Fruit fly (Drosophila melanogaster) whole organism, embryonic: ENCODE measurements around the gene RPA3.
A peak's percentile ranks its signal among the peaks of the same experiment; 100 is the strongest.

Experiments
- Awh ChIP-seq: fragments of 200-800 bp; sonication (Bioruptor generic); IDR thresholded peaks from 2 replicates; pipeline ENCODE4, ENCODE4 v1.3.6; 2022; ENCODE audit warnings: missing biosample characterization, missing genetic modification characterization
- CG10543 ChIP-seq: fragments of 200-800 bp; sonication (Bioruptor generic); optimal IDR thresholded peaks from 3 replicates; lab custom pipeline; 2017; ENCODE audit warnings: missing biosample characterization, mild to moderate bottlenecking, missing genetic modification characterization, moderate library complexity
- CG10959 ChIP-seq: fragments of 200-800 bp; sonication (Bioruptor generic); IDR thresholded peaks from 2 replicates; pipeline ENCODE4 v1.3.6; 2022; ENCODE audit warnings: missing biosample characterization, missing genetic modification characterization
- CG12659 ChIP-seq: fragments of 200-800 bp; sonication (Bioruptor generic); optimal IDR thresholded peaks from 3 replicates; lab custom pipeline; 2017; ENCODE audit warnings: mild to moderate bottlenecking, missing biosample characterization, missing genetic modification reagents, missing genetic modification characterization
- CG14860 ChIP-seq: fragments of 200-800 bp; sonication (Bioruptor generic); IDR thresholded peaks from 3 replicates; pipeline ENCODE4 v1.3.6; 2022; ENCODE audit warnings: missing biosample characterization, missing genetic modification characterization; ENCODE audit not compliant: partially characterized antibody
- CG15011 ChIP-seq: fragments of 200-800 bp; sonication (Bioruptor generic); optimal IDR thresholded peaks from 3 replicates; lab custom pipeline; 2018; ENCODE audit warnings: missing biosample characterization, mild to moderate bottlenecking, missing genetic modification characterization
- CG15601 ChIP-seq: fragments of 200-800 bp; sonication (Bioruptor generic); optimal IDR thresholded peaks from 3 replicates; lab custom pipeline; 2019; ENCODE audit warnings: missing biosample characterization, mild to moderate bottlenecking, missing genetic modification characterization, moderate library complexity
- CG17802 ChIP-seq: fragments of 200-800 bp; sonication (Bioruptor generic); optimal IDR thresholded peaks from 2 replicates; lab custom pipeline; 2018; ENCODE audit warnings: missing biosample characterization, mild to moderate bottlenecking, missing genetic modification characterization, moderate library complexity
- CG3163 ChIP-seq: fragments of 200-800 bp; sonication (Bioruptor generic); optimal IDR thresholded peaks from 3 replicates; lab custom pipeline; 2016; ENCODE audit warnings: missing biosample characterization, missing genetic modification characterization
- CG33557 ChIP-seq: fragments of 200-800 bp; sonication (Bioruptor generic); optimal IDR thresholded peaks from 2 replicates; lab custom pipeline; 2019; ENCODE audit warnings: missing biosample characterization, mild to moderate bottlenecking, missing genetic modification characterization, moderate library complexity
- CG3726 ChIP-seq: fragments of 200-800 bp; sonication (Bioruptor generic); IDR thresholded peaks from 3 replicates; pipeline ENCODE4, ENCODE4 v1.3.6; 2022; ENCODE audit warnings: missing biosample characterization, missing genetic modification characterization
- CG4282 ChIP-seq: fragments of 200-800 bp; sonication (Bioruptor generic); optimal IDR thresholded peaks from 2 replicates; lab custom pipeline; 2016; ENCODE audit warnings: missing biosample characterization, missing genetic modification characterization
- CG4854 ChIP-seq: fragments of 200-800 bp; sonication (Bioruptor generic); optimal IDR thresholded peaks from 2 replicates; lab custom pipeline; 2016; ENCODE audit warnings: missing biosample characterization, missing genetic modification characterization, inconsistent platforms
- CG6791 ChIP-seq: fragments of 200-800 bp; sonication (Bioruptor generic); IDR thresholded peaks from 3 replicates; pipeline ENCODE4 v1.3.6; 2022; ENCODE audit warnings: missing biosample characterization, missing genetic modification characterization; ENCODE audit not compliant: partially characterized antibody
- CG7556 ChIP-seq: fragments of 200-800 bp; sonication (Bioruptor generic); optimal IDR thresholded peaks from 2 replicates; lab custom pipeline; 2017; ENCODE audit warnings: missing biosample characterization, mild to moderate bottlenecking, missing genetic modification characterization
- CG7786 ChIP-seq: fragments of 200-800 bp; sonication (Bioruptor generic); optimal IDR thresholded peaks from 2 replicates; lab custom pipeline; 2016; ENCODE audit warnings: missing biosample characterization, missing genetic modification characterization
- Ets65A ChIP-seq: fragments of 200-800 bp; sonication (Bioruptor generic); peaks from one replicate; lab custom pipeline; 2016; ENCODE audit warnings: missing biosample characterization, missing genetic modification characterization
- GATAe ChIP-seq: fragments of 200-800 bp; sonication (Bioruptor generic); conservative IDR thresholded peaks from 2 replicates; pipeline ENCODE4 v1.3.6; 2022; ENCODE audit warnings: missing biosample characterization, missing genetic modification characterization
- H2.0 ChIP-seq: fragments of 200-800 bp; sonication (Bioruptor generic); IDR thresholded peaks from 2 replicates; pipeline ENCODE4 v1.3.6; 2022; ENCODE audit warnings: missing biosample characterization, missing genetic modification characterization
- HHEX ChIP-seq: fragments of 200-800 bp; sonication (Bioruptor generic); optimal IDR thresholded peaks from 3 replicates; lab custom pipeline; 2017; ENCODE audit warnings: missing biosample characterization, mild to moderate bottlenecking, missing genetic modification characterization, missing genetic modification reagents
- HLH54F ChIP-seq: fragments of 200-800 bp; sonication (Bioruptor generic); optimal IDR thresholded peaks from 3 replicates; lab custom pipeline; 2016; ENCODE audit warnings: missing biosample characterization, missing genetic modification characterization
- Hr78 ChIP-seq, 2 experiments: fragments of 200-800 bp in 1 of 2; fragments of >200 bp in 1 of 2; sonication (Bioruptor generic) in 1 of 2; optimal IDR thresholded peaks; 2 replicates each; lab custom pipeline; 2017 to 2019; ENCODE audit warnings: missing biosample characterization in 2 of 2, missing genetic modification characterization in 2 of 2, mild to moderate bottlenecking in 1 of 2, moderate library complexity in 1 of 2
- Lpt ChIP-seq: fragments of >200 bp; optimal IDR thresholded peaks from 2 replicates; lab custom pipeline; 2018; ENCODE audit warnings: missing biosample characterization, missing genetic modification characterization
- NC2α ChIP-seq: fragments of 200-800 bp; sonication (Bioruptor generic); optimal IDR thresholded peaks from 2 replicates; lab custom pipeline; 2016; ENCODE audit warnings: missing biosample characterization, missing genetic modification characterization
- Opbp ChIP-seq: fragments of 200-800 bp; sonication (Bioruptor generic); IDR thresholded peaks from 3 replicates; pipeline ENCODE4 v1.3.6; 2022; ENCODE audit warnings: missing biosample characterization, missing genetic modification characterization; ENCODE audit not compliant: partially characterized antibody
- Sry-δ ChIP-seq: fragments of 200-800 bp; sonication (Bioruptor generic); optimal IDR thresholded peaks from 2 replicates; lab custom pipeline; 2016; ENCODE audit warnings: missing biosample characterization, missing genetic modification characterization
- ac ChIP-seq: fragments of 200-800 bp; sonication (Bioruptor generic); optimal IDR thresholded peaks from 3 replicates; lab custom pipeline; 2017; ENCODE audit warnings: missing biosample characterization, mild to moderate bottlenecking, missing genetic modification characterization
- amos ChIP-seq: fragments of 200-800 bp; sonication (Bioruptor generic); IDR thresholded peaks from 2 replicates; pipeline ENCODE4 v1.3.6; 2022; ENCODE audit warnings: missing biosample characterization, missing genetic modification characterization; ENCODE audit not compliant: partially characterized antibody
- ash1 ChIP-seq: fragments of 200-800 bp; sonication (Bioruptor generic); optimal IDR thresholded peaks from 2 replicates; lab custom pipeline; 2018; ENCODE audit warnings: missing biosample characterization, mild to moderate bottlenecking, missing genetic modification characterization
- bigmax ChIP-seq: fragments of 200-800 bp; sonication (Bioruptor generic); optimal IDR thresholded peaks from 2 replicates; lab custom pipeline; 2018; ENCODE audit warnings: missing biosample characterization, mild to moderate bottlenecking, missing genetic modification characterization
- caup ChIP-seq: fragments of 200-800 bp; sonication (Bioruptor generic); optimal IDR thresholded peaks from 3 replicates; lab custom pipeline; 2017; ENCODE audit warnings: missing biosample characterization, mild to moderate bottlenecking, missing genetic modification characterization, moderate library complexity; ENCODE audit not compliant: severe bottlenecking
- crc ChIP-seq: fragments of 200-800 bp; sonication (Bioruptor generic); optimal IDR thresholded peaks from 2 replicates; lab custom pipeline; 2016; ENCODE audit warnings: missing biosample characterization, missing genetic modification characterization
- da ChIP-seq: fragments of 200-800 bp; sonication (Bioruptor generic); optimal IDR thresholded peaks from 2 replicates; lab custom pipeline; 2016; ENCODE audit warnings: missing biosample characterization, missing genetic modification characterization
- dimm ChIP-seq: fragments of 200-800 bp; sonication (Bioruptor generic); IDR thresholded peaks from 2 replicates; pipeline ENCODE4 v1.3.6; 2022; ENCODE audit warnings: missing biosample characterization, missing genetic modification characterization
- disco-r ChIP-seq: fragments of 200-800 bp; sonication (Bioruptor generic); optimal IDR thresholded peaks from 2 replicates; lab custom pipeline; 2016; ENCODE audit warnings: missing biosample characterization, missing genetic modification characterization
- dmrt99B ChIP-seq: fragments of 200-800 bp; sonication (Bioruptor generic); optimal IDR thresholded peaks from 2 replicates; lab custom pipeline; 2018; ENCODE audit warnings: missing biosample characterization, mild to moderate bottlenecking, missing genetic modification characterization, moderate library complexity
- gce ChIP-seq: fragments of 200-800 bp; sonication (Bioruptor generic); IDR thresholded peaks from 3 replicates; pipeline ENCODE4 v1.3.6; 2022; ENCODE audit warnings: missing biosample characterization, missing genetic modification characterization
- gcm ChIP-seq: fragments of 200-800 bp; sonication (Bioruptor generic); optimal IDR thresholded peaks from 2 replicates; lab custom pipeline; 2019; ENCODE audit warnings: missing biosample characterization, mild to moderate bottlenecking, missing genetic modification characterization, moderate library complexity
- gfzf ChIP-seq: fragments of 200-800 bp; sonication (Bioruptor generic); optimal IDR thresholded peaks from 2 replicates; lab custom pipeline; 2016; ENCODE audit warnings: missing biosample characterization, mild to moderate bottlenecking, missing genetic modification characterization, moderate library complexity
- h ChIP-seq: fragments of >200 bp; optimal IDR thresholded peaks from 2 replicates; lab custom pipeline; 2017
- inv ChIP-seq: fragments of 200-800 bp; sonication (Bioruptor generic); IDR thresholded peaks from 2 replicates; pipeline ENCODE4 v1.3.6; 2022; ENCODE audit warnings: missing biosample characterization, missing genetic modification characterization; ENCODE audit not compliant: partially characterized antibody
- klu ChIP-seq: fragments of 200-800 bp; sonication (Bioruptor generic); IDR thresholded peaks from 2 replicates; pipeline ENCODE4 v1.3.6; 2022; ENCODE audit warnings: missing biosample characterization, missing genetic modification characterization
- knrl ChIP-seq: fragments of 200-800 bp; sonication (Bioruptor generic); IDR thresholded peaks from 3 replicates; pipeline ENCODE4 v1.3.6; 2022; ENCODE audit warnings: missing biosample characterization, missing genetic modification characterization; ENCODE audit not compliant: partially characterized antibody
- lmd ChIP-seq: fragments of 200-800 bp; sonication (Bioruptor generic); IDR thresholded peaks from 2 replicates; pipeline ENCODE4 v1.3.6; 2022; ENCODE audit warnings: missing biosample characterization, missing genetic modification characterization
- maf-S ChIP-seq: fragments of 200-800 bp; sonication (Bioruptor generic); optimal IDR thresholded peaks from 2 replicates; lab custom pipeline; 2016; ENCODE audit warnings: missing biosample characterization, missing genetic modification characterization
- pita ChIP-seq: fragments of 200-800 bp; sonication (Bioruptor generic); optimal IDR thresholded peaks from 2 replicates; lab custom pipeline; 2017; ENCODE audit warnings: missing biosample characterization, mild to moderate bottlenecking, missing genetic modification characterization
- ro ChIP-seq: fragments of 200-800 bp; sonication (Bioruptor generic); IDR thresholded peaks from 2 replicates; pipeline ENCODE4 v1.3.6; 2022; ENCODE audit warnings: missing biosample characterization, missing genetic modification characterization
- schlank ChIP-seq: fragments of 200-800 bp; sonication (Bioruptor generic); optimal IDR thresholded peaks from 2 replicates; lab custom pipeline; 2018; ENCODE audit warnings: missing biosample characterization, mild to moderate bottlenecking, missing genetic modification characterization
- vfl ChIP-seq: fragments of 200-800 bp; sonication (Bioruptor generic); optimal IDR thresholded peaks from 2 replicates; lab custom pipeline; 2016; ENCODE audit warnings: missing biosample characterization, missing genetic modification characterization
- yki ChIP-seq: fragments of >200 bp; optimal IDR thresholded peaks from 3 replicates; lab custom pipeline; 2018
- zen ChIP-seq: fragments of 200-800 bp; sonication (Bioruptor generic); optimal IDR thresholded peaks from 3 replicates; lab custom pipeline; 2018; ENCODE audit warnings: missing biosample characterization, mild to moderate bottlenecking, missing genetic modification characterization, moderate library complexity
- zen2 ChIP-seq: fragments of 200-800 bp; sonication (Bioruptor generic); IDR thresholded peaks from 3 replicates; pipeline ENCODE4 v1.3.6; 2022; ENCODE audit warnings: missing biosample characterization, missing genetic modification characterization; ENCODE audit not compliant: partially characterized antibody

RPA3 gene

dm6 chrX:11652991-11653390 lies 37.4 kb upstream of the RPA3 start (continued):
- TF ChIP-seq ac (GFP tag; lab: Kevin White, UChicago) (no peak), knrl (no peak), CG12659 (no peak), gcm (GFP tag; lab: Kevin White, UChicago) (no peak), ash1 (GFP tag; lab: Kevin White, UChicago) (no peak), yki (no peak), Lpt (no peak), CG10543 (GFP tag; lab: Kevin White, UChicago) (no peak), CG15601 (tag; lab: Kevin White, UChicago) (no peak), CG7786 (no peak), lmd (peak; percentile 57), gfzf (GFP tag; lab: Kevin White, UChicago) (no peak), ro (GFP tag; lab: Robert Waterston, UW) (no peak), dimm (GFP tag; lab: Robert Waterston, UW) (no peak), zen2 (GFP tag; lab: Robert Waterston, UW) (no peak), h (lab: Kevin White, UChicago) (no peak), CG4854 (no peak), maf-S (GFP tag; lab: Kevin White, UChicago) (no peak), Awh (no peak), bigmax (GFP tag; lab: Kevin White, UChicago) (no peak), crc (no peak), schlank (tag; lab: Kevin White, UChicago) (no peak), CG33557 (GFP tag; lab: Kevin White, UChicago) (no peak), Sry-δ (no peak), CG17802 (tag; lab: Kevin White, UChicago) (no peak), CG10959 (GFP tag; lab: Robert Waterston, UW) (no peak), da (GFP tag; lab: Kevin White, UChicago) (no peak), caup (no peak), CG6791 (GFP tag; lab: Robert Waterston, UW) (no peak), CG15011 (GFP tag; lab: Kevin White, UChicago) (no peak), amos (GFP tag; lab: Robert Waterston, UW) (no peak), zen (tag; lab: Kevin White, UChicago) (no peak), CG7556 (GFP tag; lab: Kevin White, UChicago) (peak; percentile 4), vfl (no peak), HLH54F (GFP tag; lab: Kevin White, UChicago) (no peak), H2.0 (GFP tag; lab: Robert Waterston, UW) (0 out of 2 replicates have a peak, but pooled peaks have one; percentile 13), pita (GFP tag; lab: Kevin White, UChicago) (no peak), dmrt99B (tag; lab: Kevin White, UChicago) (peak; percentile 49), disco-r (no peak), CG4282 (GFP tag; lab: Kevin White, UChicago) (no peak), inv (no peak), gce (GFP tag; lab: Robert Waterston, UW) (no peak), Hr78 (GFP tag; optimal IDR thresholded peaks at IDR 0.05; lab: Kevin White, UChicago) (no peak), NC2α (GFP tag; lab: Kevin White, UChicago) (no peak), CG3726 (GFP tag; lab: Robert Waterston, UW) (no peak), CG14860 (GFP tag; lab: Robert Waterston, UW) (no peak), CG3163 (GFP tag; lab: Kevin White, UChicago) (no peak), Opbp (GFP tag; lab: Robert Waterston, UW) (no peak), Ets65A (peak; percentile 76), GATAe (GFP tag; lab: Robert Waterston, UW) (no peak), HHEX (GFP tag; lab: Kevin White, UChicago) (no peak), klu (no peak)
